Worm (Caenorhabditis elegans) whole organism, L4/young adult: ENCODE data around the gene asm-2.

ENCODE experiments used
- W03F9.2 ChIP-seq: fragments of 150-350 bp; optimal IDR thresholded peaks from 2 replicates; lab custom pipeline; 2014; ENCODE audit warnings: missing biosample characterization, missing genetic modification characterization
- dao-5 ChIP-seq: sonication (generic microtip); optimal IDR thresholded peaks from 2 replicates; lab custom pipeline; 2016; ENCODE audit warnings: missing genotype, missing genetic modification characterization, moderate library complexity, missing compliant biosample characterization
- him-1 ChIP-seq: sonication (generic microtip); optimal IDR thresholded peaks from 2 replicates; lab custom pipeline; 2016; ENCODE audit warnings: missing genotype, missing genetic modification reagents, missing genetic modification characterization, missing compliant biosample characterization

Gene asm-2

DNA sequence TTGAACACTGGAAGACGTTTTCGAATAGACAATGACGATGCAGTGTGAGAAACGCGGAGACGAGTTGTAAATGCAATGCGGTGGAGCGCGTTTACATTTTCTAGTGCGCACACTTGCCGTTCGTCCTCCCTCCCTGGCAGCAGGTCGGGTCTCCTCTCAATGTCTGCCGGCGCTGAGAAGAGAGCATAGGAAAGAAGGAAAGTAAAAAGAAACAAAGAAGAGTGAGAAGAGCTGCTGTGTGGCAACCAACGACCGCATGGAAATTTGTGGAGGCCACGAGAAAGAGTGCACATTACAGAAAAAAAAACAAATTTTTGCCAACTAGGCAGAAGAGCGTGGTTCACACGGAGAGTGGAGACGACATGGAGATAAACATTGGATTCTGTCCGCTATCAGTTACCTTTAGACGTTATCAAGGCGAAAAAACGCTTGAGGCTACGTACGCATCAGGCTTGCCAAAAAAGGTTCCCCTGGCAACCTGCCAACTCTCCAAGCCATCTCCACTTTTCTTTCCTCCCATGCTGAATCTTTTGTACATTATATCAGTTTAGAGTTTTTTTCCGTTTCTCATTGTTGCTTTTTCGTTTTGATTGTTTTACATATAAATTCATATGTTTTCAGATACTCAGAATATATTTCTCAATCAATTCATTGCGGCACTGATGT, 24.3 kb downstream of the asm-2 start, which contains the start of the genes snrp-40.1 and F08G12.3:
Gene snrp-40.1 (minus strand): TSS at position 143 of the 666 bp plus-strand sequence.
Gene F08G12.3 (plus strand): TSS at position 616 of the 666 bp plus-strand sequence.
- TF ChIP-seq him-1 (tag; lab: Kevin White, UChicago) (peak; percentile 37), W03F9.2 (no peak), dao-5 (tag; lab: Kevin White, UChicago) (no peak)

DNA sequence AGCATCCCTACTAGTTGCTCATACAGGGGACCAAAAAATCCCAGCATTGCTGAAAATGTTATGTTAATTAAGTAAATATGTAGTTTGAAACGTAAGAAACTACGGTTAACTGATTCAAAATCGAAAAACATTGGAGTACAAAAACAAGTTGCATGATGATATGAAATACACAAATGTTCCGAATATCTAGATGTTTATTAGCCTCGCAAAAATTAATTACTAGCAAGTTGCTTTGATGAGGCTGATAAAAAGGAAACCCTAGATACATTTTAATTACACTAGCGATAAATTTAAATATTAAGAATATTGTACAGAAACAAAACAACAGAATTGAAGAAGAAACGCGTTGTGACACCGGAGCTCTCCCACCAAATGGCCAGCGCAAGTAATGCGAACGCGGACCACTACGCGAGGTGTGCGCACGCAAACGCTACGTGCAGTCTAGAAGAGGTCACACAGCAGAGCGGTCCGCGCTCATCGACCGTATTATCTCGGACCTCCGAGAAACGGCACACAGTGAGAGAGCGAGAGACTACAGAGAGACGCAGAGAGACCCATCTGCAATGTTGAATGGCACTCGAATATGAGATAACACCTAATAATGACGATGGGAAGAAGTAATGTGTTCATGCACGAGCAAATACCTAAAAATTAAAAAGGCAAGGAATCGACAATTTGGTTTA, 27.2 kb downstream of the asm-2 start, which contains the start of gene inx-2:
Gene inx-2 (minus strand): TSS at position 51 of the 683 bp plus-strand sequence.
- TF ChIP-seq W03F9.2 (no peak), him-1 (tag; lab: Kevin White, UChicago) (no peak), dao-5 (tag; lab: Kevin White, UChicago) (no peak)

DNA sequence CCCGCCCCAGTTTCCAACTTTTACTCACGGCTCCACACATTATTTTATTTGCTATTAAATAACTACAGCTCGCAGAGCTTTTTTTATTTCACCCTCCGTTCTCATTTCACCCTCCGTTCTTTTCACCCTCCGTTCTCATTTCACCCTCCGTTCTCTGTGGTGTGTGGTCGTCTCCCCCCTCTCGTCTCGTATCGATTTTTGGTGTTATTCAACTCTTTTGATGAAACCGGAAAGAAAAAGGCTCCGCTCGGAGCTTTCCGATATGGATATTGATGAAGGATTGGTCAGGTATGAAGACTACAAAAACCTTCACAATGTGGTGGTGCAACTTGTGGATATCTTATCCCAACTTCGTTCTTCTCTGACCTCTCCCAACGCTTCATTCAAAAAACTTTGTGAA, 33.5 kb downstream of the asm-2 start:
- TF ChIP-seq W03F9.2 (no peak), him-1 (tag; lab: Kevin White, UChicago) (no peak), dao-5 (tag; lab: Kevin White, UChicago) (no peak)

DNA sequence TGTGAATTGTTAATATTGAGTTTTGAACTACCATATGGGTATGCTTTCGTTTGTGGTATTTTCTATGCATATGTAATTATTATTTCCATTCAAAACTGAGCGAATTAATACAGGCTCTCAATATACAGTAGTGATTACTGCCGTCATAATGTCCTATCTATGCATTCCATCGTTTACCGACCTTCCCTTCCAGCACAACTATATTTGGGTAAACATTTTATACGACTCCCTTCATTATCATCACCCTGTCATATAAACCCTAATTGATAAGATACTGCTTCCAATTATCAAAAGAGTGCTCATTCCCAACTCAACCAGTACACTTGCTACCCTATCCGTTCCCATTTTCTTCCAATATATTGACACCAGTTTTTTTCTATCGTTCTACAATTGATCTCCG, 34.1 kb downstream of the asm-2 start:
- TF ChIP-seq W03F9.2 (no peak), dao-5 (tag; lab: Kevin White, UChicago) (no peak), him-1 (tag; lab: Kevin White, UChicago) (no peak)

DNA sequence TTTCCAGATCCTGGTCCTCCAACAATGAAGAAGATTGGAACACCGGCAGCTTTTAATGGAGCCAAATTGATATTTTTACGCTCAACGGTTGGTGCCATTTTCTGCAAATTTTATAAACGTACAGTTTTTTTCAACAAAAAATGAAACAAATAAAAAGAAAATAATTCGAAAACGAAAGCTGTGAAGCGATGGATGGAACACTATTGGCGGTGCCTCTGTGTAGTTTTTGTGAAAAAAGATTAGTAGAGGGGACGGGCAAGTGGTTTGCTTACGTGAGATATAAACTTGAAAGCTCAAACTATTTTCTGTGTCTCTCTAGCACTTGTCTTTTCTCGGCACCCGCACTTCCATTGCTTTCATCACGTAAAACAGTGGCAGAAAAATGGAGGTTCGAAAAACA, 36.4 kb downstream of the asm-2 start, which contains the start of gene F38B2.4:
Gene F38B2.4 (minus strand): TSS at position 101 of the 400 bp plus-strand sequence.
- TF ChIP-seq dao-5 (tag; lab: Kevin White, UChicago) = no peak
- TF ChIP-seq him-1 (tag; lab: Kevin White, UChicago) = no peak
- no peak for TF ChIP-seq W03F9.2

DNA sequence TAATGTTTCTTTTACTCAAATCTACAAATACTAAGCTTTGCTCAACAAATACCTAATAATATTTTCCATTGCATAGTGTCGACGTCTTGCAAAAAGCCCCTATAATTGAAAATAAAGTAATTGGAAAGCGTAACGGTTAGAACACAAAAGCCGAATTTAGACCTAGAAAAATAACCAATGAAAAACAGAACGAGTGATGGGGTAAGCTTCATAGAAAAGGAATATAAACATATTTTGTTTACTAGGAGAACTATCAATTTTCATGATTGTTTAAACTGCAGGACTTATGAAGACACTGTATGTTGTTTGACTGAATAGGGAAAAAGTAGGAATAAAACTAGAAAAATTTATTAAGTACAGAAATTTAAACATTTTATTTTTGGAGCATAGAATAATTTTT, 37.8 kb downstream of the asm-2 start, which contains the start of gene F38B2.3:
Gene F38B2.3 (minus strand): TSS at position 101 of the 400 bp plus-strand sequence.
- no peak for TF ChIP-seq him-1 (tag; lab: Kevin White, UChicago)

DNA sequence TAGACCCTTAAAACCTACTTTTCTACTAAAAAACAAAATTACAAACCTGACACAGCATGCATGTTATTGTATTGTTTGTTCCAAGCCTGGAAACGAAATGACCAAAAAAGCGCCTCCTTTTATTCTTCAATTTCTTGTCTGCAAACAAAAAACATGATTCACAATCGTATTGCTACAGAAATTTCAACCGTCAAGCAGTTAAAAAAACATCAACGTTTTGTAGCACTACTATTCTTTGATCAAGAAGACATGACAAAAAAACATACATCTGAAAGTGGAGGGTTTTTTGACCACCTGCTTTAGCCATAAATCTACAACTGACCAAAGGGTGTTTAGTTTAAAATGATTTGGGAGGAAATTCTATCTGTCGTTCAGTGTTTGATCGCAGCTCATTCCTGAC, 42.9 kb downstream of the asm-2 start, which contains the start of gene F38B2.6:
Gene F38B2.6 (minus strand): TSS at position 101 of the 400 bp plus-strand sequence.
- no peak for TF ChIP-seq dao-5 (tag; lab: Kevin White, UChicago)

DNA sequence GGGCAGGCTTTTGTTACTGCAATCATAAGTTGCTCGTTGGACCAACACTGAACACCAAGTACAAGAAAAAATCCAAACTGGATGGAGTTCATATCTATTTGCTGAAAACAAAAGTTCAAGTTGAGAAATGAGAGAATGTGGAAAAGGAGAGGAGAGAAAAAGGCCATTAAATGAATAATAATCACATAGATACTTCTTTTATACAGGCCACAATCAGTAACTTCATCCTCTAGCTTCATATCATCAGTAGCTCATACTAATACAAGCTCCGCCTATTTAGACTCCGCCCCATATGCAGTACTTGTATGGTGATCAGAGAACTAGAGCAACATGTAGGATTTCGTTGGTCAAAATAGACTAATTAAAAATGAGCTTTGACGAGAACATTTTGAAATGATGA, 44.8 kb downstream of the asm-2 start, which contains the start of gene F38B2.2:
Gene F38B2.2 (minus strand): TSS at position 101 of the 400 bp plus-strand sequence.
- TF ChIP-seq W03F9.2 (no peak), dao-5 (tag; lab: Kevin White, UChicago) (no peak), him-1 (tag; lab: Kevin White, UChicago) (no peak)
